Worm (Caenorhabditis elegans): ENCODE results near the gene F36H5.17.

DNA sequence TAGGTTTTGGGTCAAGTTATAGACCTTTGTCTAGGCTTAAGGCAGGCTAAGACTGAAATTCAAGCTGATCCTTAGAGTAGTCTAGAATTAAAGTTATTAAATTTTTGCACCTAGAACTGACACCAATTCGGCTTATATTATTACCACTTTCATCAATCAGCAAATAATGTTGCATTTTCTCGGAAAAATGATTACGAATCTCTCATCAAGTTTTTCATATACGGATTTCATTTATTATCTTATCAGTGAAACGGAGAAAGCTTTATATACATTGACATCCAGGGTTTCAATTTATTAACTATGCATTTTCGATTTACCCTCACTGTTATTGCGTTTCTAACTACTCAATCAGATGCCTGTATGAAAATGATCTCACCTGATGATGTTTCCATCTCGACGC lies 14.7 kb downstream of the F36H5.17 start, which contains the start of gene K07G6.1:
- TF ChIP-seq pha-4 (tag; optimal IDR thresholded peaks at IDR 0.05) (no peak), nhr-237 (tag; optimal IDR thresholded peaks at IDR 0.05) (no peak), mml-1 (tag; optimal IDR thresholded peaks at IDR 0.05) (no peak), nhr-11 (tag; optimal IDR thresholded peaks at IDR 0.05) (no peak), fkh-2 (tag; optimal IDR thresholded peaks at IDR 0.05) (no peak), snpc-4 (tag; optimal IDR thresholded peaks at IDR 0.05) (no peak), unc-39 (tag; optimal IDR thresholded peaks at IDR 0.05) (no peak), ZK546.5 (tag; optimal IDR thresholded peaks at IDR 0.05) (no peak), ceh-82 (tag; optimal IDR thresholded peaks at IDR 0.05) (no peak), unc-62 (GFP tag; optimal IDR thresholded peaks at IDR 0.05) (no peak), R02D3.7 (tag; optimal IDR thresholded peaks at IDR 0.05) (no peak)

All from whole organism, L3 larva.